Worm (Caenorhabditis elegans) whole organism, L4 larva: ENCODE results near the gene ZK455.5.

Source experiments
- F49E8.2 ChIP-seq: sonication (generic microtip); optimal IDR thresholded peaks from 2 replicates; lab custom pipeline; 2016; ENCODE audit warnings: missing compliant biosample characterization, mild to moderate bottlenecking, missing genetic modification characterization, borderline replicate concordance
- ceh-20 ChIP-seq: fragments of 200-800 bp; sonication (Bioruptor generic); IDR thresholded peaks from 2 replicates; pipeline ENCODE4 v1.3.6; 2022; ENCODE audit warnings: missing genetic modification reagents, missing genetic modification characterization, missing compliant biosample characterization
- ceh-82 ChIP-seq: sonication (generic microtip); optimal IDR thresholded peaks from 2 replicates; lab custom pipeline; 2017; ENCODE audit warnings: missing biosample characterization, missing genetic modification characterization
- daf-8 ChIP-seq: fragments of 200-800 bp; sonication (Bioruptor generic); IDR thresholded peaks from 2 replicates; pipeline ENCODE4 v1.3.6; 2022; ENCODE audit warnings: missing genetic modification characterization, missing compliant biosample characterization
- fos-1 ChIP-seq: fragments of 150-350 bp; optimal IDR thresholded peaks from 2 replicates; lab custom pipeline; 2014; ENCODE audit warnings: missing biosample characterization, missing genetic modification characterization
- lin-39 ChIP-seq: fragments of 150-350 bp; optimal IDR thresholded peaks from 2 replicates; lab custom pipeline; 2014; ENCODE audit warnings: missing biosample characterization, missing genetic modification reagents, missing genetic modification characterization
- nhr-102 ChIP-seq: sonication (generic microtip); optimal IDR thresholded peaks from 2 replicates; lab custom pipeline; 2016; ENCODE audit warnings: mild to moderate bottlenecking, missing genetic modification characterization, moderate library complexity, missing compliant biosample characterization
- nhr-25 ChIP-seq: sonication (generic microtip); optimal IDR thresholded peaks from 2 replicates; lab custom pipeline; 2017; ENCODE audit warnings: missing genetic modification characterization, mild to moderate bottlenecking, missing compliant biosample characterization, antibody characterized with exemption, moderate library complexity, borderline replicate concordance; ENCODE audit not compliant: insufficient read depth
- pqm-1 ChIP-seq: sonication (generic microtip); optimal IDR thresholded peaks from 2 replicates; lab custom pipeline; 2017; ENCODE audit warnings: missing biosample characterization, missing genetic modification characterization
- unc-130 ChIP-seq: sonication (generic microtip); optimal IDR thresholded peaks from 2 replicates; lab custom pipeline; 2016; ENCODE audit warnings: missing genetic modification reagents, missing genetic modification characterization, missing compliant biosample characterization
- zip-2 ChIP-seq: fragments of 150-350 bp; optimal IDR thresholded peaks from 2 replicates; lab custom pipeline; 2014; ENCODE audit warnings: missing biosample characterization, missing genetic modification characterization

ce11 chrX:11370090-11370489 is 43.4 kb upstream of the ZK455.5 start:
- TF ChIP-seq zip-2 (tag; lab: Kevin White, UChicago) (no peak), ceh-20 (GFP tag; lab: Robert Waterston, UW) (no peak), nhr-25 (no peak), lin-39 (tag; lab: Kevin White, UChicago) (no peak), fos-1 (tag; lab: Kevin White, UChicago) (no peak), unc-130 (GFP tag; lab: Kevin White, UChicago) (no peak), ceh-82 (no peak), nhr-102 (tag; lab: Kevin White, UChicago) (no peak), daf-8 (GFP tag; lab: Robert Waterston, UW) (no peak), F49E8.2 (tag; lab: Kevin White, UChicago) (no peak), pqm-1 (no peak)
